Worm (Caenorhabditis elegans) whole organism, L3 larva: ENCODE results near the gene Y54G2A.41.

Source experiments
- ZK546.5 ChIP-seq: sonication (generic microtip); optimal IDR thresholded peaks from 2 replicates; lab custom pipeline; 2017; ENCODE audit warnings: missing biosample characterization, missing genetic modification characterization
- aly-2 ChIP-seq: fragments of 150-350 bp; optimal IDR thresholded peaks from 2 replicates; lab custom pipeline; 2014; ENCODE audit warnings: missing biosample characterization, missing genetic modification characterization
- ama-1 ChIP-seq: fragments of 150-350 bp; optimal IDR thresholded peaks from 2 replicates; lab custom pipeline; 2018
- ceh-16 ChIP-seq: sonication (generic microtip); optimal IDR thresholded peaks from 2 replicates; lab custom pipeline; 2017; ENCODE audit warnings: missing biosample characterization, missing genetic modification characterization
- ceh-82 ChIP-seq: fragments of 150-350 bp; optimal IDR thresholded peaks from 2 replicates; lab custom pipeline; 2014; ENCODE audit warnings: missing biosample characterization, missing genetic modification characterization
- ceh-9 ChIP-seq: sonication (generic microtip); optimal IDR thresholded peaks from 2 replicates; lab custom pipeline; 2018; ENCODE audit warnings: missing biosample characterization, missing genetic modification characterization
- daf-12 ChIP-seq: fragments of 150-350 bp; optimal IDR thresholded peaks from 2 replicates; lab custom pipeline; 2014; ENCODE audit warnings: missing biosample characterization, missing genetic modification reagents, missing genetic modification characterization
- egl-27 ChIP-seq: sonication (generic microtip); optimal IDR thresholded peaks from 4 replicates; lab custom pipeline; 2017; ENCODE audit warnings: missing biosample characterization, missing genetic modification reagents, missing genetic modification characterization
- egl-5 ChIP-seq: fragments of 150-350 bp; optimal IDR thresholded peaks from 2 replicates; lab custom pipeline; 2017; ENCODE audit warnings: missing biosample characterization, missing genetic modification reagents, missing genetic modification characterization, inconsistent platforms
- elt-1 ChIP-seq: fragments of 150-350 bp; optimal IDR thresholded peaks from 2 replicates; lab custom pipeline; 2014; ENCODE audit warnings: missing biosample characterization, missing genetic modification characterization
- elt-2 ChIP-seq: sonication (generic microtip); optimal IDR thresholded peaks from 2 replicates; lab custom pipeline; 2016; ENCODE audit warnings: missing genetic modification reagents, mild to moderate bottlenecking, missing genetic modification characterization, missing compliant biosample characterization
- elt-3 ChIP-seq, 3 experiments: fragments of 150-350 bp in 1 of 3; sonication (generic microtip) in 2 of 3; optimal IDR thresholded peaks; 2 replicates in 2 of 3; 4 replicates in 1 of 3; lab custom pipeline; 2014 to 2017; ENCODE audit warnings: missing biosample characterization in 3 of 3, missing genetic modification characterization in 3 of 3
- eor-1 ChIP-seq, 2 experiments: fragments of 150-350 bp; optimal IDR thresholded peaks; 2 replicates each; lab custom pipeline; 2014 to 2018; ENCODE audit warnings: missing biosample characterization in 2 of 2, missing genetic modification characterization in 2 of 2
- fkh-10 ChIP-seq: sonication (generic microtip); optimal IDR thresholded peaks from 2 replicates; lab custom pipeline; 2017; ENCODE audit warnings: missing biosample characterization, missing genetic modification reagents, missing genetic modification characterization
- fkh-2 ChIP-seq: fragments of 150-350 bp; optimal IDR thresholded peaks from 2 replicates; lab custom pipeline; 2014; ENCODE audit warnings: missing biosample characterization, missing genetic modification reagents, missing genetic modification characterization
- fos-1 ChIP-seq: fragments of 150-350 bp; optimal IDR thresholded peaks from 2 replicates; lab custom pipeline; 2014; ENCODE audit warnings: missing biosample characterization, missing genetic modification characterization
- jun-1 ChIP-seq: fragments of 150-350 bp; optimal IDR thresholded peaks from 2 replicates; lab custom pipeline; 2014; ENCODE audit warnings: missing biosample characterization, missing genetic modification reagents, missing genetic modification characterization
- lin-15B ChIP-seq: fragments of 150-350 bp; optimal IDR thresholded peaks from 2 replicates; lab custom pipeline; 2014; ENCODE audit warnings: missing biosample characterization, missing genetic modification characterization
- lin-39 ChIP-seq: fragments of 150-350 bp; optimal IDR thresholded peaks from 2 replicates; lab custom pipeline; 2018; ENCODE audit warnings: missing biosample characterization, missing genetic modification reagents, missing genetic modification characterization
- nfya-1 ChIP-seq: sonication (generic microtip); optimal IDR thresholded peaks from 2 replicates; lab custom pipeline; 2017; ENCODE audit warnings: missing genetic modification characterization, mild to moderate bottlenecking, missing compliant biosample characterization, antibody characterized with exemption, moderate library complexity; ENCODE audit not compliant: insufficient read depth
- nhr-11 ChIP-seq: fragments of 150-350 bp; optimal IDR thresholded peaks from 2 replicates; lab custom pipeline; 2014; ENCODE audit warnings: missing biosample characterization, missing genetic modification characterization
- nhr-12 ChIP-seq: fragments of 150-350 bp; optimal IDR thresholded peaks from 2 replicates; lab custom pipeline; 2014; ENCODE audit warnings: missing biosample characterization, missing genetic modification characterization
- nhr-23 ChIP-seq: fragments of 150-350 bp; optimal IDR thresholded peaks from 2 replicates; lab custom pipeline; 2014; ENCODE audit warnings: missing biosample characterization, missing genetic modification reagents, missing genetic modification characterization
- nhr-237 ChIP-seq: fragments of 150-350 bp; optimal IDR thresholded peaks from 2 replicates; lab custom pipeline; 2014; ENCODE audit warnings: missing biosample characterization, missing genetic modification characterization
- nhr-25 ChIP-seq: sonication (generic microtip); optimal IDR thresholded peaks from 2 replicates; lab custom pipeline; 2017; ENCODE audit warnings: missing biosample characterization, missing genetic modification characterization
- nhr-28 ChIP-seq: fragments of 150-350 bp; optimal IDR thresholded peaks from 2 replicates; lab custom pipeline; 2014; ENCODE audit warnings: missing biosample characterization, missing genetic modification characterization
- nhr-67 ChIP-seq: fragments of 150-350 bp; optimal IDR thresholded peaks from 2 replicates; lab custom pipeline; 2014; ENCODE audit warnings: missing biosample characterization, missing genetic modification characterization
- nhr-76 ChIP-seq: fragments of 150-350 bp; sonication (generic microtip); optimal IDR thresholded peaks from 5 replicates; lab custom pipeline; 2014; ENCODE audit warnings: missing biosample characterization, missing genetic modification characterization
- nhr-77 ChIP-seq: fragments of 150-350 bp; optimal IDR thresholded peaks from 2 replicates; lab custom pipeline; 2014; ENCODE audit warnings: missing biosample characterization, missing genetic modification characterization
- pqm-1 ChIP-seq: fragments of 150-350 bp; optimal IDR thresholded peaks from 2 replicates; lab custom pipeline; 2017; ENCODE audit warnings: missing biosample characterization, missing genetic modification characterization, inconsistent platforms
- skn-1 ChIP-seq: fragments of 150-350 bp; optimal IDR thresholded peaks from 2 replicates; lab custom pipeline; 2014; ENCODE audit warnings: missing biosample characterization, missing genetic modification characterization
- snpc-4 ChIP-seq: fragments of 150-350 bp; optimal IDR thresholded peaks from 2 replicates; lab custom pipeline; 2014; ENCODE audit warnings: missing biosample characterization, missing genetic modification characterization
- tbx-2 ChIP-seq: sonication (generic microtip); optimal IDR thresholded peaks from 2 replicates; lab custom pipeline; 2016; ENCODE audit warnings: mild to moderate bottlenecking, missing genetic modification characterization, missing compliant biosample characterization
- unc-39 ChIP-seq: sonication (generic microtip); optimal IDR thresholded peaks from 4 replicates; lab custom pipeline; 2017; ENCODE audit warnings: missing biosample characterization, missing genetic modification characterization
- unc-62 ChIP-seq: fragments of 150-350 bp; sonication (generic microtip); optimal IDR thresholded peaks from 4 replicates; lab custom pipeline; 2014; ENCODE audit warnings: missing biosample characterization, missing genetic modification reagents, missing genetic modification characterization
- zag-1 ChIP-seq: fragments of 150-350 bp; optimal IDR thresholded peaks from 2 replicates; lab custom pipeline; 2014; ENCODE audit warnings: missing biosample characterization, missing genetic modification characterization

Gene Y54G2A.41

DNA sequence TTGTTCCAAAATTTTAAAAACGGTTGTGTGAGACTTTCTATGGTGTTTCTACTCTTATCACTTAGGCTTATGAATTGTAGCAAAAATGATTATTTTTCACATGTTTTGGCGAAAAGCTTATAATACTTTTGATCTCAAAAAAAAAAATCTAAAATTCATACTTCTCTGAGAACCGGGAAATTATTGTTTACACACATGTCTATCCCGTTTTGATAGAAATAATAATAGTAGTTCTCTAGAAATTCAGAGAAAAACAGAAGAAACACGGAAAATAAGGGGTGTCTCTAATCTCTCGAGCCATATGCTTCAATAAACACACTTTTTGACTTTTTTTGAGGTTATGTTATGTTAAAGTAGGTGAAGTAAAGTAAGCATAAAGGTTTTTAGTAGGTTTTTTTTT is 1.1 kb upstream of the Y54G2A.41 start:
- no peak for TF ChIP-seq nhr-237 (tag; lab: Kevin White, UChicago)
- no peak for TF ChIP-seq skn-1
- no peak for TF ChIP-seq ZK546.5
- no peak for TF ChIP-seq ceh-82
- no peak for TF ChIP-seq nhr-11 (tag; lab: Kevin White, UChicago)
- TF ChIP-seq nhr-76, result no peak
- no peak for TF ChIP-seq ceh-9 (tag; lab: Kevin White, UChicago)
- no peak for TF ChIP-seq zag-1
- no peak for TF ChIP-seq fkh-10 (GFP tag; lab: Kevin White, UChicago)
- no peak for TF ChIP-seq nhr-25
- no peak for TF ChIP-seq elt-2 (tag; lab: Kevin White, UChicago)
- no peak for TF ChIP-seq nfya-1 (tag; lab: Kevin White, UChicago)
- no peak for TF ChIP-seq ama-1 (lab: Kevin White, UChicago)
- TF ChIP-seq snpc-4 (tag; lab: Kevin White, UChicago), result no peak

DNA sequence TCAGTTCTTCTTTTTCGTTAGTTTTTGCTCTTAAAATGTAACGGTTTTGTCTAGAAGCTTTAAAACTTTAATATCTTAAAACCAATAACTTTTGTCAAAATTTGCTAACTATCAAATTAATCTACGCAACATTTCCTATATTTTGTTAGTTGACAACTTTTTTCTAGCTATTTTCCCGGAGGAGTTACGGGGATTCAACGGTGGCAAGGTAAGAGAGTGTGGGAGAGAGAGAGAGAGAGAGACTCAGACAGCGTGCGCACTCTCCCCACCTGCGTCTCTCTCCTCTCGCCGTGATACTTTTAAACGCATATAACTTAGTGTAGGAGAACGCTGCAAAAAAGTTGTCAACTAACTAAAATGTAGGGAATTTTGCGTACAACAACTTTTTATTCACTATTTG is 1.9 kb downstream of the Y54G2A.41 start:
- TF ChIP-seq elt-3 (tag; optimal IDR thresholded peaks at IDR 0.05; lab: Kevin White, UChicago) (no peak), ceh-82 (no peak)

DNA sequence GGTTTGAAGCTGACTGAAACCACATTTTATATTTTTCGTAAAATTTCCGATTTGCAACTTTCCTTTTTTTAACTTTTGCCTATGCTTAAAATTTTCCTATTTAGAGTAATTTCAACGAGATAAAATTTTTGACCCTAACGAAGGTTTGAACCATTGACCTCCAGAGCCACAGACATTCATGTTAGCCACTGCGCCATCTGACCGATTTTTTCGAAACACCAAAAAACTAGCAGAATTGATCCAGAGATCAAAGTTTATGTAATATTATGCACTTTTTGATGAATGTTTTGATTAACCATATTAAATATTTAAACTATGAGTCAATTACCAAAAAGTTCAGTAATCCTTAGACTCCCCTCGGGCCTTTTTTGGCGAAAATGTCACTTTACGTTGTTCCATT is 6.4 kb downstream of the Y54G2A.41 start:
- TF ChIP-seq elt-2 (tag; lab: Kevin White, UChicago), result no peak

DNA sequence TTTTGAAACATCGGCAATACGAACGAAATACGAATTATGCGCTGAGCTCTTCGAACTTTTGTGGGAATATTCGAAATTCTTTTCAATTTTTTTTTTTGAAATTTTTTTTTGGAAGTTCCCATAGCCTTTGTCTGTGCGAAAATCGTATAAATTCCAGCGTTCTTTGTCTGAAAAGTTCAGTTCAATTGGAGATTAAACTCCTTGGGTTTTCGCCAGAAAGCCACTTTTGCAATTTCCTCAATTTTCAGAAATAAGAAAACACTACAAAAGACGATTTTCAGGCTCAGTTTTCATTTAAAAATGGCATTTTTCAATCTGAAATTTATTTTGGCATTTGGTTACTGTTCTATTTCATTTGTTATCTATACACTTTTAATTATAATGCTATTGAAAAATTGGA is 7.5 kb downstream of the Y54G2A.41 start, which contains the start of gene Y54G2A.38:
TSS of gene Y54G2A.38 (plus strand) at position 301 of the 400 bp plus-strand sequence.
- TF ChIP-seq eor-1 (tag; optimal IDR thresholded peaks at IDR 0.05; lab: Kevin White, UChicago) (no peak), nfya-1 (tag; lab: Kevin White, UChicago) (no peak), jun-1 (tag; lab: Kevin White, UChicago) (no peak), ceh-16 (no peak), nhr-28 (tag; lab: Kevin White, UChicago) (no peak), zag-1 (no peak), fkh-2 (tag; lab: Kevin White, UChicago) (no peak), lin-15B (no peak), egl-5 (tag; lab: Kevin White, UChicago) (no peak), aly-2 (tag; lab: Kevin White, UChicago) (no peak), skn-1 (no peak), daf-12 (no peak), elt-1 (tag; lab: Kevin White, UChicago) (no peak), tbx-2 (tag; lab: Kevin White, UChicago) (no peak)

DNA sequence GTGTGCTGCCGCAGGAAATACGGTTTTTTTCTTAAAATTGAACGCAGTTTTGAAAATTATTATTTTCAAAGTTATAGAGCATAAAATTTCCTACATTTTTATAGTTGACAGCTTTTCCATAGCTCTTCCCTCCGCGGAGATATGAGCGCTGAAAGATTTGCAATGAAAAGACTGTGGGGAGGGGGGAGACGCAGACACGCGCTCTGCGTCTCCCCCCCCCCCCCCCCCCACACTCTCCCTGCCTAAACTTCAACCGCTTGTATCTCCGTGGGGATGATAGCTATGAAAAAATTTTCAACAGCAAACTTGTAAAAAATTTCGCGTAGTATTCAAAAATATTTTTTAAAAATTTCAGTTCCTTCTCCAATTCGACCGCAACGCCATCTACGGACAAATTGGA is 9.8 kb downstream of the Y54G2A.41 start:
- no peak for TF ChIP-seq fkh-2 (tag; lab: Kevin White, UChicago)
- TF ChIP-seq nhr-12, result no peak
- no peak for TF ChIP-seq eor-1 (tag; optimal IDR thresholded peaks at IDR 0.05; lab: Kevin White, UChicago)
- no peak for TF ChIP-seq nhr-67
- TF ChIP-seq aly-2 (tag; lab: Kevin White, UChicago), result no peak
- no peak for TF ChIP-seq unc-62 (GFP tag; lab: Kevin White, UChicago)
- TF ChIP-seq pqm-1, result no peak
- no peak for TF ChIP-seq elt-1 (tag; lab: Kevin White, UChicago)
- no peak for TF ChIP-seq nhr-77 (tag; lab: Kevin White, UChicago)
- TF ChIP-seq nhr-28 (tag; lab: Kevin White, UChicago), result no peak
- TF ChIP-seq ceh-82, result no peak
- no peak for TF ChIP-seq ceh-16
- TF ChIP-seq nhr-11 (tag; lab: Kevin White, UChicago), result no peak
- TF ChIP-seq ama-1 (lab: Kevin White, UChicago), result no peak
- TF ChIP-seq daf-12, result no peak
- TF ChIP-seq nhr-23 (tag; lab: Kevin White, UChicago), result no peak
- no peak for TF ChIP-seq zag-1
- no peak for TF ChIP-seq egl-27 (tag; lab: Kevin White, UChicago)
- no peak for TF ChIP-seq ZK546.5
- no peak for TF ChIP-seq nfya-1 (tag; lab: Kevin White, UChicago)

DNA sequence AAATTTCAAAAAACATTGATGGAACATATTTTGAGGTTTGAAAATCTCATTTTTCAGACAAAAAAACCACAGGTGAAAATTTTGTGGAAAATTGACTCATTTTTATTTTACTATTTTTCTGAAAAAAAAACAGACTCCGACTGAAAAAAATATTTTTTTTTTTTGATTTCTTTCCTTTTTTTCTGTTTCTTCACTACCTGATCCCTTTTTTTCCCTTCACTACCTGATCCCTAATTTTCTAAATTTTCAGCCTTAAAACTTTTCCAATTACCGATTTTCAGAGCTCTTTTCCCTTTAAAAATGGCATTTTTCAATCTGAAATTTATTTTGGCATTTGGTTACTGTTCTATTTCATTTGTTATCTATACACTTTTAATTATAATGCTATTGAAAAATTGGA is 10.7 kb downstream of the Y54G2A.41 start, which contains the start of gene Y54G2A.77:
TSS of gene Y54G2A.77 (plus strand) at position 301 of the 400 bp plus-strand sequence.
- no peak for TF ChIP-seq fos-1 (tag; lab: Kevin White, UChicago)
- no peak for TF ChIP-seq nhr-67
- no peak for TF ChIP-seq egl-27 (tag; lab: Kevin White, UChicago)
- no peak for TF ChIP-seq nhr-76
- TF ChIP-seq unc-39, result no peak
- no peak for TF ChIP-seq zag-1
- no peak for TF ChIP-seq lin-39 (tag; lab: Kevin White, UChicago)
- no peak for TF ChIP-seq ceh-82
- TF ChIP-seq nhr-28 (tag; lab: Kevin White, UChicago), result no peak
- no peak for TF ChIP-seq eor-1 (tag; optimal IDR thresholded peaks at IDR 0.05; lab: Kevin White, UChicago)
- TF ChIP-seq, all 47 proteins: peak for 0
